Worm (Caenorhabditis elegans) whole organism, L4 larva: ENCODE data around the gene Y43F8A.1.

Experiments used
- aly-2 ChIP-seq: sonication (generic microtip); optimal IDR thresholded peaks from 2 replicates; lab custom pipeline; 2018; ENCODE audit warnings: missing biosample characterization, missing genetic modification characterization
- egl-27 ChIP-seq: sonication (generic microtip); optimal IDR thresholded peaks from 3 replicates; lab custom pipeline; 2017; ENCODE audit warnings: missing biosample characterization, missing genetic modification reagents, missing genetic modification characterization
- fos-1 ChIP-seq: fragments of 150-350 bp; optimal IDR thresholded peaks from 2 replicates; lab custom pipeline; 2014; ENCODE audit warnings: missing biosample characterization, missing genetic modification characterization
- hif-1 ChIP-seq, 2 experiments: sonication (generic microtip); optimal IDR thresholded peaks; 2 replicates each; lab custom pipeline; 2016 to 2017; ENCODE audit warnings: missing compliant biosample characterization in 2 of 2, missing genetic modification characterization in 2 of 2, missing genetic modification reagents in 2 of 2, missing genotype in 2 of 2, mild to moderate bottlenecking in 1 of 2
- lin-39 ChIP-seq: fragments of 150-350 bp; optimal IDR thresholded peaks from 2 replicates; lab custom pipeline; 2014; ENCODE audit warnings: missing biosample characterization, missing genetic modification reagents, missing genetic modification characterization
- nhr-237 ChIP-seq: sonication (generic microtip); optimal IDR thresholded peaks from 2 replicates; lab custom pipeline; 2017; ENCODE audit warnings: missing biosample characterization, missing genetic modification characterization
- nhr-25 ChIP-seq: sonication (generic microtip); optimal IDR thresholded peaks from 2 replicates; lab custom pipeline; 2017; ENCODE audit warnings: missing genetic modification characterization, mild to moderate bottlenecking, missing compliant biosample characterization, antibody characterized with exemption, moderate library complexity, borderline replicate concordance; ENCODE audit not compliant: insufficient read depth
- snpc-4 ChIP-seq: fragments of 150-350 bp; optimal IDR thresholded peaks from 2 replicates; lab custom pipeline; 2014; ENCODE audit warnings: missing biosample characterization, missing genetic modification characterization
- unc-62 ChIP-seq, 3 experiments: fragments of 150-350 bp in 1 of 3; sonication (generic microtip); optimal IDR thresholded peaks in 2 of 3; peaks in 1 of 3; 1 replicate in 1 of 3; 2 replicates in 2 of 3; lab custom pipeline; 2014 to 2017; ENCODE audit warnings: missing biosample characterization in 3 of 3, missing genetic modification characterization in 3 of 3, missing genetic modification reagents in 3 of 3, missing genotype in 1 of 3
- zag-1 ChIP-seq: fragments of 150-350 bp; optimal IDR thresholded peaks from 2 replicates; lab custom pipeline; 2014; ENCODE audit warnings: missing biosample characterization, missing genetic modification characterization
- ztf-11 ChIP-seq: fragments of 150-350 bp; optimal IDR thresholded peaks from 2 replicates; lab custom pipeline; 2014; ENCODE audit warnings: missing biosample characterization, missing genetic modification characterization

DNA sequence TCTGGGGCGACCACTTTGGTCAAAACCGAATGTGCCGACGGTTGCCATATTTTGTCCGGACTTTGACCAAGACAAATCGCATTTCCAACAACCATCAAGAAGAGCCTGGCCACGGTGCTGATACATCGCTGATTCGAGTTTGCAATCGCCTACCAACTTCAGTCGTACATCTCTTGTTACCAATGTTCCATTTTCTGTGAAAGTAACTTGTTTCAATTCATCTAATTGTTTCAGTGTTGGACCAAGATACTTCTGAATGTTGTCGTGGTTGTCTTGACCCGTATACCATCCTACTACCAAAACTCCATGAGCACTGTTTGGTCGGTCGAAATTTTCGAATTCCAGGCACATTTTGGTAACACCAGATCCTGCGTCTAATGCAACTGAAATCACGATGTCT is 44.9 kb upstream of the Y43F8A.1 start:
- TF ChIP-seq unc-62 (GFP tag; optimal IDR thresholded peaks at IDR 0.05 in 1 of 2; lab: Kevin White, UChicago) (no peak), unc-62 (tag; optimal IDR thresholded peaks at IDR 0.05; lab: Kevin White, UChicago) (no peak), nhr-237 (tag; lab: Kevin White, UChicago) (no peak), hif-1 (tag; optimal IDR thresholded peaks at IDR 0.05; lab: Kevin White, UChicago) (no peak), snpc-4 (tag; lab: Kevin White, UChicago) (no peak), zag-1 (tag; lab: Kevin White, UChicago) (no peak), nhr-25 (no peak), aly-2 (no peak), lin-39 (tag; lab: Kevin White, UChicago) (no peak), fos-1 (tag; lab: Kevin White, UChicago) (no peak), ztf-11 (tag; lab: Kevin White, UChicago) (no peak), egl-27 (no peak)
